Worm (Caenorhabditis elegans) whole organism, L1 larva: ENCODE results near the gene F38B6.4.

ENCODE experiments used
- C16A3.4 ChIP-seq: fragments of 150-350 bp; optimal IDR thresholded peaks from 2 replicates; lab custom pipeline; 2014; ENCODE audit warnings: missing biosample characterization, missing genetic modification characterization
- C34B4.2 ChIP-seq: sonication (generic microtip); optimal IDR thresholded peaks from 2 replicates; lab custom pipeline; 2017; ENCODE audit warnings: mild to moderate bottlenecking, missing genetic modification characterization, missing compliant biosample characterization
- F16B12.6 ChIP-seq: fragments of 150-350 bp; optimal IDR thresholded peaks from 2 replicates; lab custom pipeline; 2014; ENCODE audit warnings: missing biosample characterization, missing genetic modification characterization
- ama-1 ChIP-seq: fragments of 150-350 bp; optimal IDR thresholded peaks from 2 replicates; lab custom pipeline; 2014
- ceh-63 ChIP-seq: fragments of 200-800 bp; sonication (Bioruptor generic); optimal IDR thresholded peaks from 2 replicates; lab custom pipeline; 2018; ENCODE audit warnings: mild to moderate bottlenecking, missing genetic modification characterization, missing compliant biosample characterization
- ces-1 ChIP-seq: fragments of 150-350 bp; optimal IDR thresholded peaks from 2 replicates; lab custom pipeline; 2014; ENCODE audit warnings: missing biosample characterization, missing genetic modification reagents, missing genetic modification characterization
- efl-1 ChIP-seq, 4 experiments: fragments of 150-350 bp; optimal IDR thresholded peaks in 3 of 4; peaks in 1 of 4; 1 replicate in 1 of 4; 2 replicates in 3 of 4; lab custom pipeline; 2014; ENCODE audit warnings: missing biosample characterization in 2 of 4, missing genetic modification characterization in 2 of 4, missing genetic modification reagents in 2 of 4
- efl-3 ChIP-seq: fragments of 200-800 bp; sonication (Bioruptor generic); optimal IDR thresholded peaks from 2 replicates; lab custom pipeline; 2018; ENCODE audit warnings: mild to moderate bottlenecking, missing genetic modification characterization, missing compliant biosample characterization
- elt-2 ChIP-seq: sonication (generic microtip); optimal IDR thresholded peaks from 2 replicates; lab custom pipeline; 2016; ENCODE audit warnings: missing genetic modification characterization, mild to moderate bottlenecking, inconsistent platforms, missing compliant biosample characterization, missing genetic modification reagents
- elt-3 ChIP-seq, 6 experiments: fragments of 150-350 bp in 1 of 6; sonication (generic microtip); optimal IDR thresholded peaks; 2 replicates each; lab custom pipeline; 2017 to 2018; ENCODE audit warnings: missing biosample characterization in 6 of 6, missing genetic modification characterization in 6 of 6, inconsistent platforms in 1 of 6
- grh-1 ChIP-seq: fragments of 200-800 bp; sonication (Bioruptor generic); IDR thresholded peaks from 2 replicates; pipeline ENCODE4 v1.3.6; 2022; ENCODE audit warnings: missing genetic modification reagents, missing genetic modification characterization, missing compliant biosample characterization
- hlh-4 ChIP-seq: sonication (generic microtip); optimal IDR thresholded peaks from 2 replicates; lab custom pipeline; 2016; ENCODE audit warnings: mild to moderate bottlenecking, missing genetic modification characterization, missing compliant biosample characterization
- hpl-2 ChIP-seq: fragments of 150-350 bp; optimal IDR thresholded peaks from 2 replicates; lab custom pipeline; 2014; ENCODE audit warnings: missing biosample characterization, missing genetic modification reagents, missing genetic modification characterization
- lin-13 ChIP-seq: fragments of 150-350 bp; optimal IDR thresholded peaks from 2 replicates; lab custom pipeline; 2014; ENCODE audit warnings: missing biosample characterization, missing genetic modification reagents, missing genetic modification characterization
- lin-14 ChIP-seq: fragments of 200-800 bp; sonication (Bioruptor generic); optimal IDR thresholded peaks from 2 replicates; lab custom pipeline; 2018; ENCODE audit warnings: mild to moderate bottlenecking, missing genetic modification characterization, moderate library complexity, missing compliant biosample characterization
- lin-35 ChIP-seq, 2 experiments: fragments of 150-350 bp; optimal IDR thresholded peaks; 2 replicates each; lab custom pipeline; 2014; ENCODE audit warnings: missing biosample characterization in 2 of 2, missing genetic modification characterization in 2 of 2, missing genetic modification reagents in 2 of 2
- lir-3 ChIP-seq: sonication (generic microtip); optimal IDR thresholded peaks from 2 replicates; lab custom pipeline; 2016; ENCODE audit warnings: mild to moderate bottlenecking, missing genetic modification characterization, moderate library complexity, missing compliant biosample characterization; ENCODE audit not compliant: poor library complexity
- lsy-2 ChIP-seq, 2 experiments: fragments of 150-350 bp; optimal IDR thresholded peaks; 2 replicates each; lab custom pipeline; 2014; ENCODE audit warnings: missing biosample characterization in 2 of 2, missing genetic modification characterization in 2 of 2
- mdl-1 ChIP-seq, 2 experiments: fragments of 150-350 bp; optimal IDR thresholded peaks; 2 replicates each; lab custom pipeline; 2014 to 2017; ENCODE audit warnings: missing biosample characterization in 2 of 2, missing genetic modification characterization in 2 of 2, inconsistent platforms in 1 of 2
- mef-2 ChIP-seq: fragments of 150-350 bp; optimal IDR thresholded peaks from 2 replicates; lab custom pipeline; 2014; ENCODE audit warnings: missing biosample characterization, missing genetic modification characterization
- mep-1 ChIP-seq: fragments of 150-350 bp; optimal IDR thresholded peaks from 2 replicates; lab custom pipeline; 2014; ENCODE audit warnings: missing biosample characterization, missing genetic modification characterization
- nhr-11 ChIP-seq: fragments of 150-350 bp; optimal IDR thresholded peaks from 2 replicates; lab custom pipeline; 2014; ENCODE audit warnings: missing biosample characterization, missing genetic modification characterization
- nhr-19 ChIP-seq: fragments of 200-800 bp; sonication (Bioruptor generic); conservative IDR thresholded peaks from 2 replicates; pipeline ENCODE4 v1.3.6; 2022; ENCODE audit warnings: missing genetic modification characterization, missing compliant biosample characterization
- nhr-20 ChIP-seq: sonication (generic microtip); optimal IDR thresholded peaks from 2 replicates; lab custom pipeline; 2016; ENCODE audit warnings: mild to moderate bottlenecking, missing genetic modification characterization, missing compliant biosample characterization
- nhr-237 ChIP-seq: fragments of 150-350 bp; optimal IDR thresholded peaks from 2 replicates; lab custom pipeline; 2014; ENCODE audit warnings: missing biosample characterization, missing genetic modification characterization
- nhr-47 ChIP-seq: sonication (generic microtip); optimal IDR thresholded peaks from 2 replicates; lab custom pipeline; 2016; ENCODE audit warnings: mild to moderate bottlenecking, missing genetic modification characterization, moderate library complexity, missing compliant biosample characterization
- nhr-71 ChIP-seq: sonication (generic microtip); optimal IDR thresholded peaks from 2 replicates; lab custom pipeline; 2016; ENCODE audit warnings: mild to moderate bottlenecking, missing genetic modification characterization, moderate library complexity, missing compliant biosample characterization
- nhr-76 ChIP-seq: sonication (generic microtip); optimal IDR thresholded peaks from 2 replicates; lab custom pipeline; 2017; ENCODE audit warnings: missing biosample characterization, missing genetic modification characterization
- nhr-85 ChIP-seq: sonication (generic microtip); peaks from one replicate; lab custom pipeline; 2016; ENCODE audit warnings: missing genetic modification characterization, inconsistent platforms, missing compliant biosample characterization
- nhr-90 ChIP-seq: sonication (generic microtip); optimal IDR thresholded peaks from 2 replicates; lab custom pipeline; 2016; ENCODE audit warnings: mild to moderate bottlenecking, missing genetic modification characterization, missing compliant biosample characterization; ENCODE audit not compliant: poor library complexity
- pqm-1 ChIP-seq: sonication (generic microtip); optimal IDR thresholded peaks from 3 replicates; lab custom pipeline; 2017; ENCODE audit warnings: missing biosample characterization, missing genetic modification characterization
- rnt-1 ChIP-seq: sonication (generic microtip); optimal IDR thresholded peaks from 2 replicates; lab custom pipeline; 2016; ENCODE audit warnings: mild to moderate bottlenecking, missing genetic modification characterization, moderate library complexity, missing compliant biosample characterization
- skn-1 ChIP-seq: fragments of 150-350 bp; optimal IDR thresholded peaks from 2 replicates; lab custom pipeline; 2014; ENCODE audit warnings: missing biosample characterization, missing genetic modification characterization
- snu-23 ChIP-seq: sonication (generic microtip); optimal IDR thresholded peaks from 2 replicates; lab custom pipeline; 2016; ENCODE audit warnings: missing genetic modification characterization, missing compliant biosample characterization
- sox-4 ChIP-seq: sonication (generic microtip); optimal IDR thresholded peaks from 2 replicates; lab custom pipeline; 2016; ENCODE audit warnings: missing genetic modification characterization, missing compliant biosample characterization
- swsn-7 ChIP-seq: sonication (generic microtip); optimal IDR thresholded peaks from 2 replicates; lab custom pipeline; 2016; ENCODE audit warnings: missing genetic modification characterization, missing compliant biosample characterization
- tbx-2 ChIP-seq: sonication (generic microtip); optimal IDR thresholded peaks from 2 replicates; lab custom pipeline; 2016; ENCODE audit warnings: missing genetic modification characterization, missing compliant biosample characterization
- tlp-1 ChIP-seq: fragments of 150-350 bp; optimal IDR thresholded peaks from 2 replicates; lab custom pipeline; 2014; ENCODE audit warnings: missing biosample characterization, missing genetic modification characterization
- unc-130 ChIP-seq: fragments of 150-350 bp; optimal IDR thresholded peaks from 2 replicates; lab custom pipeline; 2017; ENCODE audit warnings: missing biosample characterization, missing genetic modification characterization, inconsistent platforms
- unc-62 ChIP-seq: fragments of 150-350 bp; optimal IDR thresholded peaks from 2 replicates; lab custom pipeline; 2014; ENCODE audit warnings: missing biosample characterization, missing genetic modification reagents, missing genetic modification characterization
- unc-86 ChIP-seq: sonication (generic microtip); optimal IDR thresholded peaks from 2 replicates; lab custom pipeline; 2016; ENCODE audit warnings: missing genetic modification characterization, missing compliant biosample characterization
- unc-98 ChIP-seq: fragments of 200-800 bp; sonication (Bioruptor generic); IDR thresholded peaks from 2 replicates; pipeline ENCODE4 v1.3.6; 2022; ENCODE audit warnings: missing genetic modification characterization, missing compliant biosample characterization
- zag-1 ChIP-seq: fragments of 150-350 bp; optimal IDR thresholded peaks from 2 replicates; lab custom pipeline; 2014; ENCODE audit warnings: missing biosample characterization, missing genetic modification characterization
- zip-4 ChIP-seq: fragments of 200-800 bp; sonication (Bioruptor generic); optimal IDR thresholded peaks from 2 replicates; lab custom pipeline; 2018; ENCODE audit warnings: mild to moderate bottlenecking, missing genetic modification characterization, moderate library complexity, missing compliant biosample characterization

Gene F38B6.4

ce11 chrX:6644971-6645704, 29.5 kb upstream of the F38B6.4 start, which contains the start of gene C56E10.3:
TSS of gene C56E10.3 (plus strand) at chrX:6645654.
- TF ChIP-seq skn-1 = peak; percentile 30
- peak; percentile 32 for TF ChIP-seq tbx-2 (tag; lab: Kevin White, UChicago)
- peak; percentile 31 for TF ChIP-seq nhr-90 (tag; lab: Kevin White, UChicago)
- no peak for TF ChIP-seq tlp-1 (tag; lab: Kevin White, UChicago)
- TF ChIP-seq swsn-7 = no peak
- TF ChIP-seq hlh-4 (tag; lab: Kevin White, UChicago) = no peak
- peak; percentile 32 for TF ChIP-seq nhr-85 (tag; lab: Kevin White, UChicago)
- no peak for TF ChIP-seq efl-3 (GFP tag; lab: Kevin White, UChicago)
- no peak for TF ChIP-seq pqm-1 (tag; lab: Kevin White, UChicago)
- peak; percentile 39 for TF ChIP-seq lin-14 (GFP tag; lab: Kevin White, UChicago)
- peak in 1 of 2 experiments; percentile 44 for TF ChIP-seq mdl-1 (tag; optimal IDR thresholded peaks at IDR 0.05; lab: Kevin White, UChicago)
- no peak for TF ChIP-seq unc-98
- peak in 1 of 2 experiments; percentile 6 for TF ChIP-seq lsy-2 (tag; optimal IDR thresholded peaks at IDR 0.05; lab: Kevin White, UChicago)
- TF ChIP-seq ama-1 (lab: Kevin White, UChicago) = no peak
- no peak for TF ChIP-seq elt-3 (tag; optimal IDR thresholded peaks at IDR 0.05; lab: Kevin White, UChicago)
- peak; percentile 12 for TF ChIP-seq snu-23
- no peak for TF ChIP-seq ceh-63 (GFP tag; lab: Kevin White, UChicago)
- TF ChIP-seq nhr-20 = peak; percentile 67
- no peak for TF ChIP-seq unc-86 (tag; lab: Kevin White, UChicago)
- TF ChIP-seq unc-62 (GFP tag; lab: Kevin White, UChicago) = no peak
- TF ChIP-seq elt-2 = peak; percentile 65
- TF ChIP-seq nhr-19 (GFP tag; lab: Robert Waterston, UW) = 0 out of 2 replicates have a peak, but pooled peaks have one; percentile 5
- peak in 1 of 2 experiments; percentile 44 for TF ChIP-seq lin-35 (GFP tag; optimal IDR thresholded peaks at IDR 0.05; lab: Kevin White, UChicago)
- no peak for TF ChIP-seq nhr-76 (tag; lab: Kevin White, UChicago)
- TF ChIP-seq nhr-71 (tag; lab: Kevin White, UChicago) = peak; percentile 46
- TF ChIP-seq, all 84 proteins: peak for 13

ce11 chrX:6646387-6647061, 28.1 kb upstream of the F38B6.4 start:
- TF ChIP-seq C16A3.4 (tag; lab: Kevin White, UChicago) = no peak
- TF ChIP-seq mep-1 = peak; percentile 5
- no peak for TF ChIP-seq unc-130
- peak; percentile 50 for TF ChIP-seq snu-23
- no peak for TF ChIP-seq lin-13
- no peak for TF ChIP-seq sox-4 (tag; lab: Kevin White, UChicago)
- TF ChIP-seq nhr-71 (tag; lab: Kevin White, UChicago) = no peak
- TF ChIP-seq F16B12.6 = no peak
- no peak for TF ChIP-seq tlp-1 (tag; lab: Kevin White, UChicago)
- TF ChIP-seq C34B4.2 = no peak
- TF ChIP-seq mef-2 (tag; lab: Kevin White, UChicago) = no peak
- peak; percentile 46 for TF ChIP-seq elt-2
- no peak for TF ChIP-seq lir-3 (tag; lab: Kevin White, UChicago)
- TF ChIP-seq pqm-1 (tag; lab: Kevin White, UChicago) = no peak
- no peak for TF ChIP-seq nhr-90 (tag; lab: Kevin White, UChicago)
- no peak for TF ChIP-seq zip-4 (GFP tag; lab: Kevin White, UChicago)
- TF ChIP-seq ces-1 = no peak
- no peak for TF ChIP-seq hpl-2 (GFP tag; lab: Kevin White, UChicago)
- no peak for TF ChIP-seq rnt-1
- TF ChIP-seq nhr-19 (GFP tag; lab: Robert Waterston, UW) = no peak
- no peak for TF ChIP-seq nhr-47 (tag; lab: Kevin White, UChicago)
- no peak for TF ChIP-seq nhr-11
- peak; percentile 51; the same call in 1 of the 2 replicates for TF ChIP-seq grh-1 (GFP tag; lab: Robert Waterston, UW)
- TF ChIP-seq zag-1 = no peak
- TF ChIP-seq nhr-20 = peak; percentile 72
- no peak for TF ChIP-seq efl-1 (optimal IDR thresholded peaks at IDR 0.05; lab: Kevin White, UChicago)
- TF ChIP-seq efl-1 (GFP tag; optimal IDR thresholded peaks at IDR 0.05 in 1 of 2; lab: Kevin White, UChicago) = peak in 1 of 2 experiments; percentile 41
- no peak for TF ChIP-seq nhr-237 (tag; lab: Kevin White, UChicago)
- peak in 1 of 2 experiments; percentile 27 for TF ChIP-seq lin-35 (GFP tag; optimal IDR thresholded peaks at IDR 0.05; lab: Kevin White, UChicago)
- peak; percentile 19 for TF ChIP-seq nhr-85 (tag; lab: Kevin White, UChicago)
- no peak for TF ChIP-seq mdl-1 (tag; optimal IDR thresholded peaks at IDR 0.05; lab: Kevin White, UChicago)
